Fruit fly (Drosophila melanogaster) whole organism, adult: Measurements from ENCODE around the gene Lcp65Ae.

Experiments
- CG11617 ChIP-seq: fragments of 200-800 bp; sonication (Bioruptor generic); optimal IDR thresholded peaks from 2 replicates; lab custom pipeline; 2017; ENCODE audit warnings: mild to moderate bottlenecking, missing biosample characterization, missing genetic modification reagents, missing genetic modification characterization
- CG12768 ChIP-seq: fragments of 200-800 bp; sonication (Bioruptor generic); optimal IDR thresholded peaks from 2 replicates; lab custom pipeline; 2017; ENCODE audit warnings: missing biosample characterization, missing genetic modification characterization, mild to moderate bottlenecking, moderate library complexity, missing genetic modification reagents
- CG14711 ChIP-seq: fragments of 200-800 bp; sonication (Bioruptor generic); optimal IDR thresholded peaks from 2 replicates; lab custom pipeline; 2018; ENCODE audit warnings: missing biosample characterization, mild to moderate bottlenecking, missing genetic modification characterization, moderate library complexity
- CG33017 ChIP-seq: fragments of 200-800 bp; sonication (Bioruptor generic); optimal IDR thresholded peaks from 2 replicates; lab custom pipeline; 2018; ENCODE audit warnings: missing biosample characterization, mild to moderate bottlenecking, missing genetic modification characterization, moderate library complexity
- CG5204 ChIP-seq: fragments of 200-800 bp; sonication (Bioruptor generic); optimal IDR thresholded peaks from 2 replicates; lab custom pipeline; 2016; ENCODE audit warnings: missing biosample characterization, missing genetic modification characterization
- CG7045 ChIP-seq: fragments of 200-800 bp; sonication (Bioruptor generic); optimal IDR thresholded peaks from 2 replicates; lab custom pipeline; 2017; ENCODE audit warnings: missing biosample characterization, mild to moderate bottlenecking, missing genetic modification characterization
- CG7101 ChIP-seq: fragments of 200-800 bp; sonication (Bioruptor generic); optimal IDR thresholded peaks from 2 replicates; lab custom pipeline; 2018; ENCODE audit warnings: missing biosample characterization, mild to moderate bottlenecking, missing genetic modification characterization, moderate library complexity
- Crg-1 ChIP-seq: fragments of 200-800 bp; sonication (Bioruptor generic); optimal IDR thresholded peaks from 2 replicates; lab custom pipeline; 2016; ENCODE audit warnings: missing biosample characterization, missing genetic modification characterization
- Mnt ChIP-seq: fragments of 200-800 bp; sonication (Bioruptor generic); optimal IDR thresholded peaks from 2 replicates; lab custom pipeline; 2016; ENCODE audit warnings: missing biosample characterization, mild to moderate bottlenecking, missing genetic modification characterization
- bab1 ChIP-seq: fragments of 200-800 bp; sonication (Bioruptor generic); optimal IDR thresholded peaks from 3 replicates; lab custom pipeline; 2019; ENCODE audit warnings: missing biosample characterization, mild to moderate bottlenecking, missing genetic modification characterization, moderate library complexity
- cic ChIP-seq: fragments of 200-800 bp; sonication (Bioruptor generic); optimal IDR thresholded peaks from 2 replicates; lab custom pipeline; 2017; ENCODE audit warnings: missing biosample characterization, mild to moderate bottlenecking, missing genetic modification characterization, moderate library complexity
- cnc ChIP-seq, 2 experiments: fragments of >200 bp; optimal IDR thresholded peaks; 2 replicates each; lab custom pipeline; 2017
- kay ChIP-seq: fragments of 200-800 bp; sonication (Bioruptor generic); peaks from one replicate; lab custom pipeline; 2016; ENCODE audit warnings: missing biosample characterization, missing genetic modification characterization, borderline replicate concordance
- tj ChIP-seq: fragments of 200-800 bp; sonication (Bioruptor generic); optimal IDR thresholded peaks from 3 replicates; lab custom pipeline; 2017; ENCODE audit warnings: missing biosample characterization, mild to moderate bottlenecking, missing genetic modification characterization, moderate library complexity

DNA sequence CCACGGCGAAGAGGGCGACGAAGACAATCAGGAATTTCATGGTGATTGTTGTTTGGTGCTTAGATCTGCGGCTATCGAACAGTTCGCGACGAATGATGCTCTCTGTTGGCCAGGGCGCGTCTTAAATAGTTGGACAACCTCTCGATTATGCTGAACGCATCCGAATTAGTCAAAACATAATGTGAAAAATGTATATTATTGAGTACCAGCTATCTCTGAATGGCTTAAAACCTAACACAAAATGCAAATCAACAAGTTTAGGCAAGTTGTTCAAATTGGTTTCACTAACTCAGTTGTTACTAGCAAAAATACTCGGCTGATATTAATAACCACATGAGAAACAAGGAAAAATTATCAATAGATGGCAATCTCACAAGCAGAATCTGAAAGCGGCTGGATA, 2.7 kb downstream of the Lcp65Ae start, which contains the start of gene Lcp65Ag1:
- TF ChIP-seq kay (GFP tag; lab: Kevin White, UChicago): no peak
- TF ChIP-seq CG33017 (tag; lab: Kevin White, UChicago): no peak
- no peak for TF ChIP-seq CG7101 (tag; lab: Kevin White, UChicago)
- TF ChIP-seq Mnt (GFP tag; lab: Kevin White, UChicago): no peak
- TF ChIP-seq tj (GFP tag; lab: Kevin White, UChicago): no peak
- no peak for TF ChIP-seq CG7045 (GFP tag; lab: Kevin White, UChicago)
- no peak for TF ChIP-seq CG11617 (GFP tag; lab: Kevin White, UChicago)
- TF ChIP-seq Crg-1: no peak
- no peak for TF ChIP-seq bab1 (GFP tag; lab: Kevin White, UChicago)
- no peak for TF ChIP-seq CG12768
- no peak for TF ChIP-seq CG14711 (tag; lab: Kevin White, UChicago)
- no peak for TF ChIP-seq cic (GFP tag; lab: Kevin White, UChicago)
- no peak for TF ChIP-seq CG5204
- no peak for TF ChIP-seq cnc (optimal IDR thresholded peaks at IDR 0.05; lab: Kevin White, UChicago)
